Worm (Caenorhabditis elegans) whole organism, young adult: ENCODE data around the gene dyci-1.

Experiments used
- F33H1.4 ChIP-seq: fragments of 200-800 bp; sonication (Bioruptor generic); IDR thresholded peaks from 2 replicates; pipeline ENCODE4 v1.3.6; 2022; ENCODE audit warnings: missing genetic modification reagents, missing genetic modification characterization, missing compliant biosample characterization
- athp-1 ChIP-seq: sonication (generic microtip); optimal IDR thresholded peaks from 2 replicates; lab custom pipeline; 2017; ENCODE audit warnings: mild to moderate bottlenecking, missing genetic modification characterization, missing compliant biosample characterization
- hmg-20 ChIP-seq: fragments of 200-800 bp; sonication (Bioruptor generic); IDR thresholded peaks from 2 replicates; pipeline ENCODE4 v1.3.6; 2022; ENCODE audit warnings: missing genetic modification reagents, missing genetic modification characterization, missing compliant biosample characterization
- unc-62 ChIP-seq: fragments of 150-350 bp; optimal IDR thresholded peaks from 2 replicates; lab custom pipeline; 2014; ENCODE audit warnings: missing biosample characterization, missing genetic modification reagents, missing genetic modification characterization

DNA sequence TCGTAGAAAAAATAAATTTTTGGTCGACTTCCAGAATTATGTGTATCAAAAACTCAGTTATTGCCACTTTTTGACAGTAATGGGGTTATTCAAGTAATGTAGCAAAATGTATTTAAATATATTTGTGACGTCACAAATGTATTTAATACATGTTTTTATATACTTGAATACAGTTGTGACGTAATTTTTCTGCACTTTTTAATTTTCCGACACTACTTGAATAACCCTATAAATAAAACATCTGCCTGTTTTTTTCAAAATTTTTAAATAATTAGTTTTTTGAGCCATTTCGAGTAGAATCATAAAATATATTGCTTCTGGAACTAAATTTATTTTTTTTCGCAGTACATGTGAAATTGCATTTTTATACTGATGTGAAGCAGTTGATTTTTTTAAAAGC is 18.2 kb upstream of the dyci-1 start:
- TF ChIP-seq athp-1 (tag; lab: Kevin White, UChicago) (no peak), F33H1.4 (GFP tag; lab: Robert Waterston, UW) (no peak), unc-62 (GFP tag; lab: Kevin White, UChicago) (no peak), hmg-20 (GFP tag; lab: Robert Waterston, UW) (no peak)
